Worm (Caenorhabditis elegans) whole organism, mixed stage, embryonic: Measurements from ENCODE around the gene set-30.

Experiments used
- M03D4.4 ChIP-seq: sonication (generic microtip); optimal IDR thresholded peaks from 2 replicates; lab custom pipeline; 2017; ENCODE audit warnings: mild to moderate bottlenecking, missing genetic modification characterization, missing compliant biosample characterization
- bed-3 ChIP-seq: fragments of 200-800 bp; sonication (Bioruptor generic); optimal IDR thresholded peaks from 3 replicates; lab custom pipeline; 2018; ENCODE audit warnings: mild to moderate bottlenecking, missing genetic modification characterization, moderate library complexity, missing compliant biosample characterization
- blmp-1 ChIP-seq: fragments of 150-350 bp; optimal IDR thresholded peaks from 2 replicates; lab custom pipeline; 2014; ENCODE audit warnings: missing biosample characterization, missing genetic modification characterization
- ceh-39 ChIP-seq: fragments of 150-350 bp; optimal IDR thresholded peaks from 2 replicates; lab custom pipeline; 2014; ENCODE audit warnings: missing biosample characterization, missing genetic modification characterization
- ceh-43 ChIP-seq: fragments of 200-800 bp; sonication (Bioruptor generic); optimal IDR thresholded peaks from 2 replicates; lab custom pipeline; 2018; ENCODE audit warnings: mild to moderate bottlenecking, missing genetic modification characterization, moderate library complexity, missing compliant biosample characterization
- ceh-83 ChIP-seq: fragments of 200-800 bp; sonication (Bioruptor generic); optimal IDR thresholded peaks from 2 replicates; lab custom pipeline; 2018; ENCODE audit warnings: mild to moderate bottlenecking, missing genetic modification characterization, missing compliant biosample characterization
- ces-1 ChIP-seq: fragments of 150-350 bp; optimal IDR thresholded peaks from 2 replicates; lab custom pipeline; 2014; ENCODE audit warnings: missing biosample characterization, missing genetic modification reagents, missing genetic modification characterization
- cnd-1 ChIP-seq: fragments of 200-800 bp; sonication (Bioruptor generic); optimal IDR thresholded peaks from 2 replicates; lab custom pipeline; 2018; ENCODE audit warnings: mild to moderate bottlenecking, missing genetic modification characterization, missing compliant biosample characterization
- drap-1 ChIP-seq: fragments of 200-800 bp; sonication (Bioruptor generic); optimal IDR thresholded peaks from 3 replicates; lab custom pipeline; 2018; ENCODE audit warnings: mild to moderate bottlenecking, missing genetic modification characterization, missing compliant biosample characterization
- elt-1 ChIP-seq: sonication (generic microtip); optimal IDR thresholded peaks from 2 replicates; lab custom pipeline; 2017; ENCODE audit warnings: missing genetic modification characterization, mild to moderate bottlenecking, missing compliant biosample characterization, antibody characterized with exemption, moderate library complexity, borderline replicate concordance; ENCODE audit not compliant: insufficient read depth
- elt-3 ChIP-seq: fragments of 150-350 bp; optimal IDR thresholded peaks from 2 replicates; lab custom pipeline; 2014; ENCODE audit warnings: missing biosample characterization, missing genetic modification characterization
- flh-1 ChIP-seq: fragments of 200-800 bp; sonication (Bioruptor generic); optimal IDR thresholded peaks from 2 replicates; lab custom pipeline; 2018; ENCODE audit warnings: mild to moderate bottlenecking, missing genetic modification characterization, moderate library complexity, missing compliant biosample characterization
- ham-2 ChIP-seq: fragments of 200-800 bp; sonication (Bioruptor generic); optimal IDR thresholded peaks from 2 replicates; lab custom pipeline; 2018; ENCODE audit warnings: mild to moderate bottlenecking, missing genetic modification characterization, missing compliant biosample characterization
- hlh-1 ChIP-seq: fragments of 150-350 bp; optimal IDR thresholded peaks from 2 replicates; lab custom pipeline; 2014; ENCODE audit warnings: missing biosample characterization, missing genetic modification reagents, missing genetic modification characterization
- lin-13 ChIP-seq: fragments of 150-350 bp; optimal IDR thresholded peaks from 2 replicates; lab custom pipeline; 2014; ENCODE audit warnings: missing biosample characterization, missing genetic modification characterization
- lin-32 ChIP-seq: fragments of 200-800 bp; sonication (Bioruptor generic); optimal IDR thresholded peaks from 2 replicates; lab custom pipeline; 2018; ENCODE audit warnings: mild to moderate bottlenecking, missing genetic modification characterization, missing compliant biosample characterization
- lsy-2 ChIP-seq: fragments of 150-350 bp; optimal IDR thresholded peaks from 2 replicates; lab custom pipeline; 2014; ENCODE audit warnings: missing biosample characterization, missing genetic modification characterization
- mab-5 ChIP-seq: fragments of 150-350 bp; optimal IDR thresholded peaks from 2 replicates; lab custom pipeline; 2014; ENCODE audit warnings: missing biosample characterization, missing genetic modification characterization
- mep-1 ChIP-seq: fragments of 150-350 bp; optimal IDR thresholded peaks from 2 replicates; lab custom pipeline; 2017; ENCODE audit warnings: missing biosample characterization, missing genetic modification reagents, missing genetic modification characterization, inconsistent platforms
- mls-2 ChIP-seq: sonication (generic microtip); optimal IDR thresholded peaks from 2 replicates; lab custom pipeline; 2016; ENCODE audit warnings: mild to moderate bottlenecking, missing genetic modification characterization, moderate library complexity, missing compliant biosample characterization
- nhr-12 ChIP-seq: fragments of 150-350 bp; optimal IDR thresholded peaks from 2 replicates; lab custom pipeline; 2014; ENCODE audit warnings: missing biosample characterization, missing genetic modification characterization
- nhr-2 ChIP-seq: fragments of 150-350 bp; optimal IDR thresholded peaks from 2 replicates; lab custom pipeline; 2014; ENCODE audit warnings: missing biosample characterization, missing genetic modification characterization
- nhr-237 ChIP-seq: fragments of 150-350 bp; optimal IDR thresholded peaks from 2 replicates; lab custom pipeline; 2014; ENCODE audit warnings: missing biosample characterization, missing genetic modification characterization
- nhr-28 ChIP-seq: fragments of 150-350 bp; optimal IDR thresholded peaks from 2 replicates; lab custom pipeline; 2014; ENCODE audit warnings: missing biosample characterization, missing genetic modification characterization
- nhr-76 ChIP-seq: sonication (generic microtip); optimal IDR thresholded peaks from 2 replicates; lab custom pipeline; 2017; ENCODE audit warnings: missing biosample characterization, missing genetic modification characterization
- pha-4 ChIP-seq: fragments of 150-350 bp; optimal IDR thresholded peaks from 2 replicates; lab custom pipeline; 2018; ENCODE audit warnings: missing biosample characterization, missing genetic modification reagents, missing genetic modification characterization
- sem-2 ChIP-seq: fragments of 200-800 bp; sonication (Bioruptor generic); optimal IDR thresholded peaks from 2 replicates; lab custom pipeline; 2018; ENCODE audit warnings: mild to moderate bottlenecking, missing genetic modification characterization, missing compliant biosample characterization
- snpc-4 ChIP-seq: fragments of 150-350 bp; optimal IDR thresholded peaks from 2 replicates; lab custom pipeline; 2014; ENCODE audit warnings: missing biosample characterization, missing genetic modification characterization
- sptf-1 ChIP-seq: sonication (generic microtip); optimal IDR thresholded peaks from 2 replicates; lab custom pipeline; 2017; ENCODE audit warnings: mild to moderate bottlenecking, missing genetic modification characterization, moderate library complexity, missing compliant biosample characterization
- tbx-8 ChIP-seq: fragments of 200-800 bp; sonication (Bioruptor generic); optimal IDR thresholded peaks from 2 replicates; lab custom pipeline; 2018; ENCODE audit warnings: mild to moderate bottlenecking, missing genetic modification characterization, moderate library complexity, missing compliant biosample characterization
- unc-120 ChIP-seq: sonication (generic microtip); optimal IDR thresholded peaks from 2 replicates; lab custom pipeline; 2017; ENCODE audit warnings: missing genetic modification characterization, missing compliant biosample characterization; ENCODE audit not compliant: poor library complexity, severe bottlenecking
- unc-39 ChIP-seq: fragments of 150-350 bp; optimal IDR thresholded peaks from 2 replicates; lab custom pipeline; 2014; ENCODE audit warnings: missing biosample characterization, missing genetic modification characterization
- unc-62 ChIP-seq: fragments of 150-350 bp; optimal IDR thresholded peaks from 2 replicates; lab custom pipeline; 2014; ENCODE audit warnings: missing biosample characterization, missing genetic modification reagents, missing genetic modification characterization
- zip-8 ChIP-seq: fragments of 150-350 bp; optimal IDR thresholded peaks from 2 replicates; lab custom pipeline; 2014; ENCODE audit warnings: missing biosample characterization, missing genetic modification characterization
- ztf-11 ChIP-seq: fragments of 150-350 bp; optimal IDR thresholded peaks from 2 replicates; lab custom pipeline; 2014; ENCODE audit warnings: missing biosample characterization, missing genetic modification characterization

Gene set-30

ce11 chrX:4965592-4965991, 33.5 kb upstream of the set-30 start:
- TF ChIP-seq unc-120 (tag; lab: Kevin White, UChicago) (peak; percentile 60), mab-5 (tag; lab: Kevin White, UChicago) (no peak), unc-62 (GFP tag; lab: Kevin White, UChicago) (peak; percentile 90)

- TF ChIP-seq nhr-76 (tag; lab: Kevin White, UChicago) (no peak), ham-2 (GFP tag; lab: Kevin White, UChicago) (no peak), snpc-4 (tag; lab: Kevin White, UChicago) (no peak), ceh-43 (GFP tag; lab: Kevin White, UChicago) (no peak), ces-1 (no peak), lsy-2 (no peak), nhr-2 (tag; lab: Kevin White, UChicago) (no peak), nhr-12 (no peak), unc-120 (tag; lab: Kevin White, UChicago) (no peak), nhr-28 (tag; lab: Kevin White, UChicago) (no peak), pha-4 (tag; lab: Kevin White, UChicago) (no peak)
These were observed 29.8 kb upstream of the set-30 start, which contains the start of gene M03F4.6 for ce11 chrX:4969228-4969627. TSS of gene M03F4.6 (minus strand) at chrX:4969328.

ce11 chrX:4970863-4971345, 28.2 kb upstream of the set-30 start, which contains the start of gene calu-1:
TSS of gene calu-1 (minus strand) at chrX:4970913.
- TF ChIP-seq elt-3 (tag; lab: Kevin White, UChicago) = no peak
- TF ChIP-seq sptf-1 = no peak
- no peak for TF ChIP-seq unc-39 (tag; lab: Kevin White, UChicago)
- no peak for TF ChIP-seq ztf-11 (tag; lab: Kevin White, UChicago)
- TF ChIP-seq ceh-83 (GFP tag; lab: Kevin White, UChicago) = no peak
- no peak for TF ChIP-seq tbx-8 (GFP tag; lab: Kevin White, UChicago)
- TF ChIP-seq elt-1 (tag; lab: Kevin White, UChicago) = no peak
- no peak for TF ChIP-seq M03D4.4
- no peak for TF ChIP-seq mab-5 (tag; lab: Kevin White, UChicago)
- no peak for TF ChIP-seq lin-32 (GFP tag; lab: Kevin White, UChicago)
- no peak for TF ChIP-seq mep-1 (tag; lab: Kevin White, UChicago)
- TF ChIP-seq drap-1 (GFP tag; lab: Kevin White, UChicago) = no peak
- no peak for TF ChIP-seq cnd-1 (tag; lab: Kevin White, UChicago)
- no peak for TF ChIP-seq unc-62 (GFP tag; lab: Kevin White, UChicago)
- no peak for TF ChIP-seq ceh-43 (GFP tag; lab: Kevin White, UChicago)
- TF ChIP-seq, all 35 proteins: peak for 0

ce11 chrX:4971427-4971826, 27.6 kb upstream of the set-30 start:
- peak; percentile 23 for TF ChIP-seq hlh-1 (tag; lab: Kevin White, UChicago)
- TF ChIP-seq lsy-2 = no peak
- TF ChIP-seq ham-2 (GFP tag; lab: Kevin White, UChicago) = peak; percentile 5
- peak; percentile 61 for TF ChIP-seq unc-120 (tag; lab: Kevin White, UChicago)
- peak; percentile 11 for TF ChIP-seq ces-1
- TF ChIP-seq nhr-28 (tag; lab: Kevin White, UChicago) = no peak
- TF ChIP-seq M03D4.4 = peak; percentile 3

ce11 chrX:4972039-4972581, 27.0 kb upstream of the set-30 start:
- TF ChIP-seq unc-120 (tag; lab: Kevin White, UChicago) = no peak
- no peak for TF ChIP-seq ceh-83 (GFP tag; lab: Kevin White, UChicago)
- peak; percentile 88 for TF ChIP-seq lin-32 (GFP tag; lab: Kevin White, UChicago)
- peak; percentile 25 for TF ChIP-seq unc-62 (GFP tag; lab: Kevin White, UChicago)
- TF ChIP-seq elt-3 (tag; lab: Kevin White, UChicago) = no peak
- no peak for TF ChIP-seq nhr-76 (tag; lab: Kevin White, UChicago)
- no peak for TF ChIP-seq unc-39 (tag; lab: Kevin White, UChicago)
- TF ChIP-seq elt-1 (tag; lab: Kevin White, UChicago) = peak; percentile 12
- no peak for TF ChIP-seq ces-1
- TF ChIP-seq ztf-11 (tag; lab: Kevin White, UChicago) = no peak
- peak; percentile 5 for TF ChIP-seq ham-2 (GFP tag; lab: Kevin White, UChicago)
- no peak for TF ChIP-seq nhr-12
- TF ChIP-seq lsy-2 = no peak
- no peak for TF ChIP-seq blmp-1 (tag; lab: Kevin White, UChicago)
- TF ChIP-seq mls-2 (tag; lab: Kevin White, UChicago) = no peak
- TF ChIP-seq zip-8 (tag; lab: Kevin White, UChicago) = no peak
- TF ChIP-seq M03D4.4 = no peak
- TF ChIP-seq nhr-237 (tag; lab: Kevin White, UChicago) = no peak
- TF ChIP-seq drap-1 (GFP tag; lab: Kevin White, UChicago) = no peak
- TF ChIP-seq ceh-43 (GFP tag; lab: Kevin White, UChicago) = no peak
- TF ChIP-seq sptf-1 = peak; percentile 43
- no peak for TF ChIP-seq sem-2 (GFP tag; lab: Kevin White, UChicago)
- TF ChIP-seq flh-1 (GFP tag; lab: Kevin White, UChicago) = no peak
- TF ChIP-seq mep-1 (tag; lab: Kevin White, UChicago) = no peak
- no peak for TF ChIP-seq mab-5 (tag; lab: Kevin White, UChicago)
- no peak for TF ChIP-seq bed-3 (GFP tag; lab: Kevin White, UChicago)
- no peak for TF ChIP-seq pha-4 (tag; lab: Kevin White, UChicago)
- TF ChIP-seq nhr-28 (tag; lab: Kevin White, UChicago) = no peak
- peak; percentile 96 for TF ChIP-seq hlh-1 (tag; lab: Kevin White, UChicago)
- no peak for TF ChIP-seq nhr-2 (tag; lab: Kevin White, UChicago)
- TF ChIP-seq ceh-39 (tag; lab: Kevin White, UChicago) = no peak
- peak; percentile 73 for TF ChIP-seq cnd-1 (tag; lab: Kevin White, UChicago)
- no peak for TF ChIP-seq snpc-4 (tag; lab: Kevin White, UChicago)
- peak; percentile 55 for TF ChIP-seq lin-13
- TF ChIP-seq tbx-8 (GFP tag; lab: Kevin White, UChicago) = peak; percentile 27
